Fruit fly (Drosophila melanogaster) whole organism, embryonic: ENCODE measurements around the gene CG31650.

Experiments used
- Atf-2 ChIP-seq: fragments of 200-800 bp; sonication (Bioruptor generic); optimal IDR thresholded peaks from 2 replicates; lab custom pipeline; 2016; ENCODE audit warnings: missing biosample characterization, missing genetic modification characterization
- BEAF-32 ChIP-seq: fragments of 200-800 bp; sonication (Bioruptor generic); optimal IDR thresholded peaks from 3 replicates; lab custom pipeline; 2017; ENCODE audit warnings: missing biosample characterization, missing genetic modification characterization, mild to moderate bottlenecking, moderate library complexity, missing genetic modification reagents
- CG10431 ChIP-seq: fragments of 200-800 bp; sonication (Bioruptor generic); optimal IDR thresholded peaks from 3 replicates; lab custom pipeline; 2018; ENCODE audit warnings: missing biosample characterization, mild to moderate bottlenecking, missing genetic modification characterization
- CG10979 ChIP-seq: fragments of 200-800 bp; sonication (Bioruptor generic); optimal IDR thresholded peaks from 2 replicates; lab custom pipeline; 2018; ENCODE audit warnings: missing biosample characterization, mild to moderate bottlenecking, missing genetic modification characterization, moderate library complexity
- CG11696 ChIP-seq: fragments of 200-800 bp; sonication (Bioruptor generic); IDR thresholded peaks from 2 replicates; pipeline ENCODE4 v1.3.6; 2022; ENCODE audit warnings: missing biosample characterization, missing genetic modification characterization
- CG12104 ChIP-seq: fragments of 200-800 bp; sonication (Bioruptor generic); optimal IDR thresholded peaks from 3 replicates; lab custom pipeline; 2016; ENCODE audit warnings: missing biosample characterization, missing genetic modification characterization
- CG13424 ChIP-seq: fragments of 200-800 bp; sonication (Bioruptor generic); optimal IDR thresholded peaks from 2 replicates; lab custom pipeline; 2019; ENCODE audit warnings: missing biosample characterization, mild to moderate bottlenecking, missing genetic modification characterization, moderate library complexity
- CG14710 ChIP-seq: fragments of 200-800 bp; sonication (Bioruptor generic); optimal IDR thresholded peaks from 3 replicates; lab custom pipeline; 2019; ENCODE audit warnings: missing biosample characterization, mild to moderate bottlenecking, missing genetic modification characterization, moderate library complexity
- CG14860 ChIP-seq: fragments of 200-800 bp; sonication (Bioruptor generic); IDR thresholded peaks from 3 replicates; pipeline ENCODE4 v1.3.6; 2022; ENCODE audit warnings: missing biosample characterization, missing genetic modification characterization; ENCODE audit not compliant: partially characterized antibody
- CG15514 ChIP-seq: fragments of 200-800 bp; sonication (Bioruptor generic); optimal IDR thresholded peaks from 3 replicates; lab custom pipeline; 2017; ENCODE audit warnings: missing biosample characterization, missing genetic modification characterization, mild to moderate bottlenecking, moderate library complexity, missing genetic modification reagents
- CG1602 ChIP-seq: fragments of 200-800 bp; sonication (Bioruptor generic); optimal IDR thresholded peaks from 3 replicates; lab custom pipeline; 2016; ENCODE audit warnings: missing biosample characterization, missing genetic modification characterization
- CG1603 ChIP-seq: fragments of 200-800 bp; sonication (Bioruptor generic); optimal IDR thresholded peaks from 2 replicates; lab custom pipeline; 2019; ENCODE audit warnings: missing biosample characterization, mild to moderate bottlenecking, missing genetic modification characterization, moderate library complexity
- CG18599 ChIP-seq: fragments of 200-800 bp; sonication (Bioruptor generic); optimal IDR thresholded peaks from 3 replicates; lab custom pipeline; 2017; ENCODE audit warnings: missing biosample characterization, missing genetic modification characterization, mild to moderate bottlenecking, moderate library complexity, missing genetic modification reagents
- CG2120 ChIP-seq: fragments of 200-800 bp; sonication (Bioruptor generic); optimal IDR thresholded peaks from 3 replicates; lab custom pipeline; 2016; ENCODE audit warnings: missing biosample characterization, missing genetic modification characterization
- CG2129 ChIP-seq: fragments of 200-800 bp; sonication (Bioruptor generic); IDR thresholded peaks from 2 replicates; pipeline ENCODE4 v1.3.6; 2022; ENCODE audit warnings: missing biosample characterization, missing genetic modification characterization; ENCODE audit not compliant: partially characterized antibody
- CG2712 ChIP-seq: fragments of 200-800 bp; optimal IDR thresholded peaks from 3 replicates; lab custom pipeline; 2019; ENCODE audit warnings: missing biosample characterization, mild to moderate bottlenecking, missing genetic modification characterization, moderate library complexity
- CG30403 ChIP-seq: fragments of 200-800 bp; sonication (Bioruptor generic); optimal IDR thresholded peaks from 3 replicates; lab custom pipeline; 2016; ENCODE audit warnings: missing biosample characterization, missing genetic modification characterization
- CG34422 ChIP-seq: fragments of 200-800 bp; sonication (Bioruptor generic); IDR thresholded peaks from 3 replicates; pipeline ENCODE4 v1.3.6; 2022; ENCODE audit warnings: missing biosample characterization, missing genetic modification characterization
- CG6254 ChIP-seq: fragments of 200-800 bp; sonication (Bioruptor generic); optimal IDR thresholded peaks from 3 replicates; lab custom pipeline; 2017; ENCODE audit warnings: mild to moderate bottlenecking, missing biosample characterization, missing genetic modification reagents, missing genetic modification characterization
- CG6765 ChIP-seq: fragments of 200-800 bp; sonication (Bioruptor generic); optimal IDR thresholded peaks from 3 replicates; lab custom pipeline; 2017; ENCODE audit warnings: missing biosample characterization, mild to moderate bottlenecking, missing genetic modification characterization
- CG7745 ChIP-seq: fragments of 200-800 bp; sonication (Bioruptor generic); optimal IDR thresholded peaks from 2 replicates; lab custom pipeline; 2018; ENCODE audit warnings: missing biosample characterization, mild to moderate bottlenecking, missing genetic modification characterization, moderate library complexity
- CG8281 ChIP-seq: fragments of 200-800 bp; sonication (Bioruptor generic); optimal IDR thresholded peaks from 2 replicates; lab custom pipeline; 2018; ENCODE audit warnings: missing biosample characterization, mild to moderate bottlenecking, missing genetic modification characterization, moderate library complexity
- Chrac-16 ChIP-seq: fragments of 200-800 bp; sonication (Bioruptor generic); optimal IDR thresholded peaks from 3 replicates; lab custom pipeline; 2016; ENCODE audit warnings: missing biosample characterization, missing genetic modification characterization
- Dad ChIP-seq: fragments of 200-800 bp; sonication (Bioruptor generic); optimal IDR thresholded peaks from 3 replicates; lab custom pipeline; 2016; ENCODE audit warnings: missing biosample characterization, missing genetic modification characterization
- Dref ChIP-seq: fragments of 200-800 bp; sonication (Bioruptor generic); IDR thresholded peaks from 2 replicates; pipeline ENCODE4 v1.3.6; 2022; ENCODE audit warnings: missing biosample characterization, missing genetic modification characterization
- Lpt ChIP-seq: fragments of >200 bp; optimal IDR thresholded peaks from 2 replicates; lab custom pipeline; 2018; ENCODE audit warnings: missing biosample characterization, missing genetic modification characterization
- Opbp ChIP-seq: fragments of 200-800 bp; sonication (Bioruptor generic); IDR thresholded peaks from 3 replicates; pipeline ENCODE4 v1.3.6; 2022; ENCODE audit warnings: missing biosample characterization, missing genetic modification characterization; ENCODE audit not compliant: partially characterized antibody
- Scr ChIP-seq: fragments of 200-800 bp; sonication (Bioruptor generic); IDR thresholded peaks from 2 replicates; pipeline ENCODE4 v1.3.6; 2022; ENCODE audit warnings: missing biosample characterization, missing genetic modification characterization; ENCODE audit not compliant: partially characterized antibody
- Sin3A ChIP-seq: fragments of >200 bp; optimal IDR thresholded peaks from 2 replicates; lab custom pipeline; 2018
- Sry-β ChIP-seq: fragments of 200-800 bp; sonication (Bioruptor generic); optimal IDR thresholded peaks from 2 replicates; lab custom pipeline; 2018; ENCODE audit warnings: missing biosample characterization, mild to moderate bottlenecking, missing genetic modification characterization, moderate library complexity
- Stat92E ChIP-seq, 3 experiments: fragments of >200 bp in 2 of 3; fragments of 200-800 bp in 1 of 3; sonication (Bioruptor generic) in 1 of 3; optimal IDR thresholded peaks; 2 replicates each; lab custom pipeline; 2017 to 2019; ENCODE audit warnings: missing biosample characterization in 3 of 3, missing genetic modification characterization in 3 of 3, mild to moderate bottlenecking in 1 of 3, moderate library complexity in 1 of 3
- aop ChIP-seq: fragments of 200-800 bp; sonication (Bioruptor generic); IDR thresholded peaks from 2 replicates; pipeline ENCODE4 v1.3.6; 2022; ENCODE audit warnings: missing biosample characterization, missing genetic modification characterization
- bab2 ChIP-seq: fragments of 200-800 bp; sonication (Bioruptor generic); optimal IDR thresholded peaks from 2 replicates; lab custom pipeline; 2016; ENCODE audit warnings: missing biosample characterization, missing genetic modification characterization
- bowl ChIP-seq: fragments of 200-800 bp; sonication (Bioruptor generic); IDR thresholded peaks from 2 replicates; pipeline ENCODE4 v1.3.6; 2022; ENCODE audit warnings: missing biosample characterization, missing genetic modification characterization
- ci ChIP-seq: fragments of 200-800 bp; sonication (Bioruptor generic); IDR thresholded peaks from 3 replicates; pipeline ENCODE4 v1.3.6; 2022; ENCODE audit warnings: missing biosample characterization, missing genetic modification characterization
- corto ChIP-seq: fragments of 200-800 bp; sonication (Bioruptor generic); optimal IDR thresholded peaks from 2 replicates; lab custom pipeline; 2016; ENCODE audit warnings: missing biosample characterization, mild to moderate bottlenecking, missing genetic modification characterization, moderate library complexity
- dimm ChIP-seq: fragments of 200-800 bp; sonication (Bioruptor generic); IDR thresholded peaks from 2 replicates; pipeline ENCODE4 v1.3.6; 2022; ENCODE audit warnings: missing biosample characterization, missing genetic modification characterization
- ham ChIP-seq: fragments of 200-800 bp; sonication (Bioruptor generic); IDR thresholded peaks from 2 replicates; pipeline ENCODE4 v1.3.6; 2022; ENCODE audit warnings: missing biosample characterization, missing genetic modification characterization
- hth ChIP-seq: fragments of >200 bp; optimal IDR thresholded peaks from 2 replicates; lab custom pipeline; 2017; ENCODE audit warnings: inconsistent platforms
- jumu ChIP-seq: fragments of 200-800 bp; sonication (Bioruptor generic); optimal IDR thresholded peaks from 3 replicates; lab custom pipeline; 2016; ENCODE audit warnings: missing biosample characterization, missing genetic modification characterization
- klu ChIP-seq: fragments of 200-800 bp; sonication (Bioruptor generic); IDR thresholded peaks from 2 replicates; pipeline ENCODE4 v1.3.6; 2022; ENCODE audit warnings: missing biosample characterization, missing genetic modification characterization
- luna ChIP-seq: fragments of 200-800 bp; sonication (Bioruptor generic); optimal IDR thresholded peaks from 2 replicates; lab custom pipeline; 2016; ENCODE audit warnings: missing biosample characterization, missing genetic modification characterization
- mld ChIP-seq: fragments of 200-800 bp; sonication (Bioruptor generic); IDR thresholded peaks from 3 replicates; pipeline ENCODE4 v1.3.6; 2022; ENCODE audit warnings: missing biosample characterization, missing genetic modification characterization; ENCODE audit not compliant: partially characterized antibody
- p53 ChIP-seq: fragments of 200-800 bp; sonication (Bioruptor generic); optimal IDR thresholded peaks from 2 replicates; lab custom pipeline; 2016; ENCODE audit warnings: missing biosample characterization, missing genetic modification characterization
- prd ChIP-seq, 3 experiments: fragments of >200 bp in 2 of 3; fragments of 200-800 bp in 1 of 3; sonication (Bioruptor generic) in 1 of 3; optimal IDR thresholded peaks in 2 of 3; IDR thresholded peaks in 1 of 3; 2 replicates in 2 of 3; 3 replicates in 1 of 3; pipeline versions ENCODE4 v1.3.6 to Lab custom; 2017 to 2022; ENCODE audit warnings: missing biosample characterization in 1 of 3, missing genetic modification characterization in 1 of 3
- run ChIP-seq: fragments of 200-800 bp; sonication (Bioruptor generic); optimal IDR thresholded peaks from 3 replicates; lab custom pipeline; 2018; ENCODE audit warnings: missing biosample characterization, mild to moderate bottlenecking, missing genetic modification characterization
- slbo ChIP-seq: fragments of 200-800 bp; sonication (Bioruptor generic); IDR thresholded peaks from 2 replicates; pipeline ENCODE4 v1.3.6; 2022; ENCODE audit warnings: missing biosample characterization, missing genetic modification characterization
- stc ChIP-seq: fragments of 200-800 bp; sonication (Bioruptor generic); IDR thresholded peaks from 2 replicates; pipeline ENCODE4 v1.3.6; 2022; ENCODE audit warnings: missing biosample characterization, missing genetic modification characterization
- tup ChIP-seq: fragments of 200-800 bp; sonication (Bioruptor generic); optimal IDR thresholded peaks from 2 replicates; lab custom pipeline; 2016; ENCODE audit warnings: missing biosample characterization, mild to moderate bottlenecking, missing genetic modification characterization, moderate library complexity

CG31650 gene

dm6 chr2L:5000919-5001581, 43.5 kb downstream of the CG31650 start (continued):
- TF ChIP-seq p53 (GFP tag; lab: Kevin White, UChicago) (no peak), ci (GFP tag; lab: Robert Waterston, UW) (peak; percentile 77), stc (GFP tag; lab: Robert Waterston, UW) (no peak; the same call in 1 of the 2 replicates), tup (GFP tag; lab: Kevin White, UChicago) (no peak), CG15514 (no peak), Stat92E (GFP tag; optimal IDR thresholded peaks at IDR 0.05; lab: Kevin White, UChicago) (no peak), Scr (no peak; the same call in 1 of the 2 replicates), CG1602 (no peak), Atf-2 (GFP tag; lab: Kevin White, UChicago) (no peak), CG1603 (tag; lab: Kevin White, UChicago) (peak; percentile 84), CG6254 (GFP tag; lab: Kevin White, UChicago) (no peak), Lpt (GFP tag; lab: Kevin White, UChicago) (no peak), CG12104 (GFP tag; lab: Kevin White, UChicago) (no peak), Dref (GFP tag; lab: Robert Waterston, UW) (peak; percentile 31; the same call in 1 of the 2 replicates), CG2120 (GFP tag; lab: Kevin White, UChicago) (no peak), CG10979 (tag; lab: Kevin White, UChicago) (no peak), CG2129 (GFP tag; lab: Robert Waterston, UW) (no peak), luna (no peak), CG10431 (GFP tag; lab: Kevin White, UChicago) (no peak), slbo (GFP tag; lab: Robert Waterston, UW) (peak; percentile 67), bowl (GFP tag; lab: Robert Waterston, UW) (no peak), CG34422 (peak; percentile 59; the same call in 1 of the 3 replicates), CG18599 (GFP tag; lab: Kevin White, UChicago) (no peak), CG7745 (tag; lab: Kevin White, UChicago) (no peak), CG14710 (tag; lab: Kevin White, UChicago) (no peak), jumu (no peak), Dad (GFP tag; lab: Kevin White, UChicago) (no peak), Opbp (GFP tag; lab: Robert Waterston, UW) (peak; percentile 67; the same call in 2 of the 3 replicates), CG13424 (no peak), run (tag; lab: Kevin White, UChicago) (no peak), CG6765 (GFP tag; lab: Kevin White, UChicago) (no peak), bab2 (GFP tag; lab: Kevin White, UChicago) (no peak), Sry-β (no peak), Chrac-16 (GFP tag; lab: Kevin White, UChicago) (no peak), prd (optimal IDR thresholded peaks at IDR 0.05; lab: Kevin White, UChicago) (no peak), prd (GFP tag; IDR thresholded peaks at IDR 0.05; lab: Robert Waterston, UW) (peak; percentile 74), BEAF-32 (GFP tag; lab: Kevin White, UChicago) (no peak), Sin3A (peak; percentile 4), mld (GFP tag; lab: Robert Waterston, UW) (no peak), ham (GFP tag; lab: Robert Waterston, UW) (no peak), CG2712 (tag; lab: Kevin White, UChicago) (no peak), dimm (GFP tag; lab: Robert Waterston, UW) (no peak), klu (0 out of 2 replicates have a peak, but pooled peaks have one; percentile 5), aop (0 out of 2 replicates have a peak, but pooled peaks have one; percentile 43), hth (lab: Kevin White, UChicago) (no peak), CG8281 (tag; lab: Kevin White, UChicago) (peak; percentile 58), CG30403 (GFP tag; lab: Kevin White, UChicago) (no peak), corto (GFP tag; lab: Kevin White, UChicago) (no peak), CG11696 (GFP tag; lab: Robert Waterston, UW) (no peak), CG14860 (GFP tag; lab: Robert Waterston, UW) (no peak)
